Fruit fly (Drosophila melanogaster) whole organism, embryonic: Measurements from ENCODE around the gene CG2278.

Source experiments
- ATbp ChIP-seq: fragments of 200-800 bp; sonication (Bioruptor generic); optimal IDR thresholded peaks from 2 replicates; lab custom pipeline; 2017; ENCODE audit warnings: missing biosample characterization, mild to moderate bottlenecking, missing genetic modification characterization, missing genetic modification reagents
- C15 ChIP-seq: fragments of 200-800 bp; sonication (Bioruptor generic); IDR thresholded peaks from 3 replicates; pipeline ENCODE4 v1.3.6; 2022; ENCODE audit warnings: missing biosample characterization, missing genetic modification characterization
- CG10274 ChIP-seq: fragments of 200-800 bp; sonication (Bioruptor generic); optimal IDR thresholded peaks from 3 replicates; lab custom pipeline; 2017; ENCODE audit warnings: missing biosample characterization, mild to moderate bottlenecking, missing genetic modification characterization
- CG10543 ChIP-seq: fragments of 200-800 bp; sonication (Bioruptor generic); optimal IDR thresholded peaks from 3 replicates; lab custom pipeline; 2017; ENCODE audit warnings: missing biosample characterization, mild to moderate bottlenecking, missing genetic modification characterization, moderate library complexity
- CG11504 ChIP-seq: fragments of 200-800 bp; sonication (Bioruptor generic); optimal IDR thresholded peaks from 3 replicates; lab custom pipeline; 2019; ENCODE audit warnings: missing biosample characterization, mild to moderate bottlenecking, missing genetic modification characterization, moderate library complexity
- CG11696 ChIP-seq: fragments of 200-800 bp; sonication (Bioruptor generic); IDR thresholded peaks from 2 replicates; pipeline ENCODE4 v1.3.6; 2022; ENCODE audit warnings: missing biosample characterization, missing genetic modification characterization
- CG16813 ChIP-seq: fragments of 200-800 bp; sonication (Bioruptor generic); IDR thresholded peaks from 3 replicates; pipeline ENCODE4 v1.3.6; 2022; ENCODE audit warnings: missing biosample characterization, missing genetic modification characterization; ENCODE audit not compliant: partially characterized antibody
- CG17829 ChIP-seq: fragments of 200-800 bp; optimal IDR thresholded peaks from 2 replicates; lab custom pipeline; 2019; ENCODE audit warnings: missing biosample characterization, mild to moderate bottlenecking, missing genetic modification characterization, moderate library complexity
- CG32532 ChIP-seq: fragments of 200-800 bp; sonication (Bioruptor generic); IDR thresholded peaks from 2 replicates; pipeline ENCODE4 v1.3.6; 2022; ENCODE audit warnings: missing biosample characterization, missing genetic modification characterization
- CG43689 ChIP-seq: fragments of 200-800 bp; sonication (Bioruptor generic); IDR thresholded peaks from 2 replicates; pipeline ENCODE4 v1.3.6; 2022; ENCODE audit warnings: missing biosample characterization, missing genetic modification characterization
- CG6854 ChIP-seq: fragments of 200-800 bp; sonication (Bioruptor generic); optimal IDR thresholded peaks from 3 replicates; lab custom pipeline; 2017; ENCODE audit warnings: missing biosample characterization, mild to moderate bottlenecking, missing genetic modification characterization
- CG8281 ChIP-seq: fragments of 200-800 bp; sonication (Bioruptor generic); optimal IDR thresholded peaks from 2 replicates; lab custom pipeline; 2018; ENCODE audit warnings: missing biosample characterization, mild to moderate bottlenecking, missing genetic modification characterization, moderate library complexity
- Camta ChIP-seq: fragments of 200-800 bp; sonication (Bioruptor generic); optimal IDR thresholded peaks from 2 replicates; lab custom pipeline; 2016; ENCODE audit warnings: missing biosample characterization, missing genetic modification characterization
- D ChIP-seq, 2 experiments: fragments of 200-800 bp in 1 of 2; fragments of >200 bp in 1 of 2; sonication (Bioruptor generic) in 1 of 2; optimal IDR thresholded peaks; 2 replicates in 1 of 2; 3 replicates in 1 of 2; lab custom pipeline; 2017; ENCODE audit warnings: mild to moderate bottlenecking in 1 of 2, missing biosample characterization in 1 of 2, missing genetic modification characterization in 1 of 2, missing genetic modification reagents in 1 of 2
- D19A ChIP-seq: fragments of 200-800 bp; optimal IDR thresholded peaks from 3 replicates; lab custom pipeline; 2019; ENCODE audit warnings: missing biosample characterization, mild to moderate bottlenecking, missing genetic modification characterization, moderate library complexity
- Dp ChIP-seq: fragments of 200-800 bp; sonication (Bioruptor generic); optimal IDR thresholded peaks from 2 replicates; lab custom pipeline; 2018; ENCODE audit warnings: missing biosample characterization, mild to moderate bottlenecking, missing genetic modification characterization, moderate library complexity
- Drgx ChIP-seq: fragments of 200-800 bp; sonication (Bioruptor generic); IDR thresholded peaks from 2 replicates; pipeline ENCODE4 v1.3.6; 2022; ENCODE audit warnings: missing biosample characterization, missing genetic modification characterization
- E2f1 ChIP-seq: fragments of 200-800 bp; sonication (Bioruptor generic); IDR thresholded peaks from 2 replicates; pipeline ENCODE4 v1.3.6; 2022; ENCODE audit warnings: missing biosample characterization, missing genetic modification characterization
- Ets97D ChIP-seq: fragments of 200-800 bp; sonication (Bioruptor generic); optimal IDR thresholded peaks from 3 replicates; lab custom pipeline; 2016; ENCODE audit warnings: missing biosample characterization, missing genetic modification characterization
- Gug ChIP-seq: fragments of 200-800 bp; sonication (Bioruptor generic); IDR thresholded peaks from 4 replicates; pipeline ENCODE4 v1.3.6; 2022; ENCODE audit warnings: missing biosample characterization, missing genetic modification characterization
- HmgD ChIP-seq: fragments of 200-800 bp; sonication (Bioruptor generic); optimal IDR thresholded peaks from 3 replicates; lab custom pipeline; 2016; ENCODE audit warnings: missing biosample characterization, missing genetic modification characterization
- Hr78 ChIP-seq, 2 experiments: fragments of 200-800 bp in 1 of 2; fragments of >200 bp in 1 of 2; sonication (Bioruptor generic) in 1 of 2; optimal IDR thresholded peaks; 2 replicates each; lab custom pipeline; 2017 to 2019; ENCODE audit warnings: missing biosample characterization in 2 of 2, missing genetic modification characterization in 2 of 2, mild to moderate bottlenecking in 1 of 2, moderate library complexity in 1 of 2
- Jarid2 ChIP-seq: fragments of 200-800 bp; sonication (Bioruptor generic); optimal IDR thresholded peaks from 3 replicates; lab custom pipeline; 2017; ENCODE audit warnings: mild to moderate bottlenecking, missing biosample characterization, missing genetic modification reagents, missing genetic modification characterization
- Lim3 ChIP-seq: fragments of 200-800 bp; sonication (Bioruptor generic); IDR thresholded peaks from 2 replicates; pipeline ENCODE4 v1.3.6; 2022; ENCODE audit warnings: missing biosample characterization, missing genetic modification characterization
- MESR4 ChIP-seq: fragments of 200-800 bp; sonication (Bioruptor generic); optimal IDR thresholded peaks from 2 replicates; lab custom pipeline; 2018; ENCODE audit warnings: missing biosample characterization, mild to moderate bottlenecking, missing genetic modification characterization, moderate library complexity
- Max ChIP-seq: fragments of 200-800 bp; sonication (Bioruptor generic); optimal IDR thresholded peaks from 2 replicates; lab custom pipeline; 2016; ENCODE audit warnings: missing biosample characterization, mild to moderate bottlenecking, missing genetic modification characterization
- Ravus ChIP-seq: fragments of 200-800 bp; sonication (Bioruptor generic); IDR thresholded peaks from 2 replicates; pipeline ENCODE4 v1.3.6; 2022; ENCODE audit warnings: missing biosample characterization, missing genetic modification characterization
- Trl ChIP-seq, 3 experiments: fragments of >200 bp in 2 of 3; fragments of 200-800 bp in 1 of 3; sonication (Bioruptor generic) in 1 of 3; optimal IDR thresholded peaks; 2 replicates in 1 of 3; 3 replicates in 2 of 3; lab custom pipeline; 2016 to 2017; ENCODE audit warnings: missing biosample characterization in 1 of 3, missing genetic modification characterization in 1 of 3
- Vsx1 ChIP-seq: fragments of 200-800 bp; sonication (Bioruptor generic); optimal IDR thresholded peaks from 2 replicates; lab custom pipeline; 2017; ENCODE audit warnings: missing biosample characterization, mild to moderate bottlenecking, missing genetic modification characterization, missing genetic modification reagents
- az2 ChIP-seq: fragments of 200-800 bp; sonication (Bioruptor generic); optimal IDR thresholded peaks from 3 replicates; lab custom pipeline; 2016; ENCODE audit warnings: missing biosample characterization, missing genetic modification characterization
- cg ChIP-seq: fragments of 200-800 bp; sonication (Bioruptor generic); optimal IDR thresholded peaks from 3 replicates; lab custom pipeline; 2019; ENCODE audit warnings: missing biosample characterization, mild to moderate bottlenecking, missing genetic modification characterization, moderate library complexity
- chm ChIP-seq: fragments of 200-800 bp; sonication (Bioruptor generic); IDR thresholded peaks from 2 replicates; pipeline ENCODE4 v1.3.6; 2022; ENCODE audit warnings: missing biosample characterization, missing genetic modification characterization
- dan ChIP-seq: fragments of 200-800 bp; sonication (Bioruptor generic); IDR thresholded peaks from 2 replicates; pipeline ENCODE4 v1.3.6; 2022; ENCODE audit warnings: missing biosample characterization, missing genetic modification characterization
- dm ChIP-seq: fragments of 200-800 bp; sonication (Bioruptor generic); optimal IDR thresholded peaks from 3 replicates; lab custom pipeline; 2016; ENCODE audit warnings: missing biosample characterization, missing genetic modification characterization
- dmrt11E ChIP-seq: fragments of 200-800 bp; sonication (Bioruptor generic); optimal IDR thresholded peaks from 3 replicates; lab custom pipeline; 2018; ENCODE audit warnings: missing biosample characterization, mild to moderate bottlenecking, missing genetic modification characterization, moderate library complexity
- fd64A ChIP-seq: fragments of 200-800 bp; sonication (Bioruptor generic); optimal IDR thresholded peaks from 3 replicates; lab custom pipeline; 2018; ENCODE audit warnings: missing biosample characterization, mild to moderate bottlenecking, missing genetic modification characterization
- fru ChIP-seq: fragments of >200 bp; optimal IDR thresholded peaks from 2 replicates; lab custom pipeline; 2017
- gem ChIP-seq: fragments of 200-800 bp; sonication (Bioruptor generic); optimal IDR thresholded peaks from 2 replicates; lab custom pipeline; 2019; ENCODE audit warnings: missing biosample characterization, mild to moderate bottlenecking, missing genetic modification characterization, moderate library complexity
- insv ChIP-seq, 2 experiments: fragments of 200-800 bp; sonication (Bioruptor generic); optimal IDR thresholded peaks; 3 replicates each; lab custom pipeline; 2016 to 2018; ENCODE audit warnings: missing biosample characterization in 2 of 2, missing genetic modification characterization in 2 of 2
- kni ChIP-seq: fragments of 200-800 bp; sonication (Bioruptor generic); optimal IDR thresholded peaks from 3 replicates; lab custom pipeline; 2017; ENCODE audit warnings: mild to moderate bottlenecking, missing biosample characterization, missing genetic modification reagents, missing genetic modification characterization
- knrl ChIP-seq: fragments of 200-800 bp; sonication (Bioruptor generic); IDR thresholded peaks from 3 replicates; pipeline ENCODE4 v1.3.6; 2022; ENCODE audit warnings: missing biosample characterization, missing genetic modification characterization; ENCODE audit not compliant: partially characterized antibody
- nau ChIP-seq: fragments of 200-800 bp; sonication (Bioruptor generic); optimal IDR thresholded peaks from 3 replicates; lab custom pipeline; 2017; ENCODE audit warnings: missing biosample characterization, mild to moderate bottlenecking, missing genetic modification characterization, missing genetic modification reagents
- org-1 ChIP-seq: fragments of 200-800 bp; sonication (Bioruptor generic); optimal IDR thresholded peaks from 2 replicates; lab custom pipeline; 2017; ENCODE audit warnings: missing biosample characterization, missing genetic modification characterization
- psq ChIP-seq: fragments of 200-800 bp; sonication (Bioruptor generic); optimal IDR thresholded peaks from 2 replicates; lab custom pipeline; 2017; ENCODE audit warnings: missing biosample characterization, missing genetic modification characterization
- sd ChIP-seq: fragments of 200-800 bp; sonication (Bioruptor generic); optimal IDR thresholded peaks from 3 replicates; lab custom pipeline; 2018; ENCODE audit warnings: missing biosample characterization, mild to moderate bottlenecking, missing genetic modification characterization, moderate library complexity
- usp ChIP-seq: fragments of >200 bp; optimal IDR thresholded peaks from 2 replicates; lab custom pipeline; 2017; ENCODE audit warnings: missing biosample characterization, missing genetic modification characterization
- yki ChIP-seq: fragments of >200 bp; optimal IDR thresholded peaks from 3 replicates; lab custom pipeline; 2018
- z ChIP-seq: fragments of 200-800 bp; sonication (Bioruptor generic); IDR thresholded peaks from 3 replicates; pipeline ENCODE4 v1.3.6; 2022; ENCODE audit warnings: missing biosample characterization, missing genetic modification characterization
- zen ChIP-seq: fragments of 200-800 bp; sonication (Bioruptor generic); optimal IDR thresholded peaks from 3 replicates; lab custom pipeline; 2018; ENCODE audit warnings: missing biosample characterization, mild to moderate bottlenecking, missing genetic modification characterization, moderate library complexity

CG2278 gene

dm6 chrX:8215094-8215854 lies 45.2 kb upstream of the CG2278 start:
- no peak for TF ChIP-seq Vsx1 (GFP tag; lab: Kevin White, UChicago)
- no peak for TF ChIP-seq Lim3 (GFP tag; lab: Robert Waterston, UW)
- TF ChIP-seq Dp (GFP tag; lab: Kevin White, UChicago) = no peak
- TF ChIP-seq Drgx (GFP tag; lab: Robert Waterston, UW) = no peak
- peak; percentile 40 for TF ChIP-seq kni (GFP tag; lab: Kevin White, UChicago)
- no peak for TF ChIP-seq CG8281
- no peak for TF ChIP-seq fru (lab: Kevin White, UChicago)
- TF ChIP-seq Jarid2 (GFP tag; lab: Kevin White, UChicago) = no peak
- TF ChIP-seq usp (GFP tag; lab: Kevin White, UChicago) = no peak
- peak; percentile 4 for TF ChIP-seq gem (tag; lab: Kevin White, UChicago)
- TF ChIP-seq ATbp (GFP tag; lab: Kevin White, UChicago) = no peak
- peak; percentile 26 for TF ChIP-seq sd (tag; lab: Kevin White, UChicago)
- no peak for TF ChIP-seq dan
- TF ChIP-seq Ets97D = no peak
- TF ChIP-seq dm = no peak
- no peak for TF ChIP-seq CG11504 (tag; lab: Kevin White, UChicago)
- TF ChIP-seq zen (tag; lab: Kevin White, UChicago) = peak; percentile 56
- no peak for TF ChIP-seq org-1
- TF ChIP-seq knrl (GFP tag; lab: Robert Waterston, UW) = no peak
- TF ChIP-seq CG10543 (GFP tag; lab: Kevin White, UChicago) = no peak
- no peak for TF ChIP-seq psq (GFP tag; lab: Kevin White, UChicago)
- no peak for TF ChIP-seq CG16813 (GFP tag; lab: Robert Waterston, UW)
- TF ChIP-seq yki = peak; percentile 43
- TF ChIP-seq chm (GFP tag; lab: Robert Waterston, UW) = no peak
- no peak for TF ChIP-seq insv (GFP tag; optimal IDR thresholded peaks at IDR 0.05; lab: Kevin White, UChicago)
- peak; percentile 53 for TF ChIP-seq CG10274 (GFP tag; lab: Kevin White, UChicago)
- no peak for TF ChIP-seq MESR4 (GFP tag; lab: Kevin White, UChicago)
- peak; percentile 72 for TF ChIP-seq D19A (tag; lab: Kevin White, UChicago)
- TF ChIP-seq Gug = no peak
- peak; percentile 78 for TF ChIP-seq D (optimal IDR thresholded peaks at IDR 0.05; lab: Kevin White, UChicago)
- TF ChIP-seq D (GFP tag; optimal IDR thresholded peaks at IDR 0.05; lab: Kevin White, UChicago) = no peak
- TF ChIP-seq HmgD = no peak
- peak; percentile 40 to 77 for TF ChIP-seq Trl (optimal IDR thresholded peaks at IDR 0.05; lab: Kevin White, UChicago)
- TF ChIP-seq Trl (GFP tag; optimal IDR thresholded peaks at IDR 0.05; lab: Kevin White, UChicago) = no peak
- no peak for TF ChIP-seq Hr78 (GFP tag; optimal IDR thresholded peaks at IDR 0.05; lab: Kevin White, UChicago)
- TF ChIP-seq CG11696 (GFP tag; lab: Robert Waterston, UW) = no peak
- TF ChIP-seq C15 = no peak
- 0 out of 3 replicates have a peak, but pooled peaks have one; percentile 58 for TF ChIP-seq z (GFP tag; lab: Robert Waterston, UW)
- TF ChIP-seq CG32532 (GFP tag; lab: Robert Waterston, UW) = no peak
- TF ChIP-seq fd64A = no peak
- no peak for TF ChIP-seq Ravus (GFP tag; lab: Robert Waterston, UW)
- TF ChIP-seq nau (GFP tag; lab: Kevin White, UChicago) = no peak
- no peak for TF ChIP-seq Camta (GFP tag; lab: Kevin White, UChicago)
- TF ChIP-seq cg (GFP tag; lab: Kevin White, UChicago) = peak; percentile 74
- TF ChIP-seq CG17829 (tag; lab: Kevin White, UChicago) = no peak
- TF ChIP-seq E2f1 = no peak
- no peak for TF ChIP-seq CG6854
- TF ChIP-seq CG43689 (GFP tag; lab: Robert Waterston, UW) = no peak
- TF ChIP-seq Max (GFP tag; lab: Kevin White, UChicago) = no peak
- peak; percentile 21 for TF ChIP-seq dmrt11E (tag; lab: Kevin White, UChicago)
- TF ChIP-seq az2 (GFP tag; lab: Kevin White, UChicago) = no peak
